Worm (Caenorhabditis elegans) whole organism, dauer: ENCODE measurements around the gene rpoa-49.

Experiments
- unc-62 ChIP-seq: sonication (generic microtip); optimal IDR thresholded peaks from 2 replicates; lab custom pipeline; 2017; ENCODE audit warnings: missing biosample characterization, missing genetic modification reagents, missing genetic modification characterization

Gene rpoa-49

DNA sequence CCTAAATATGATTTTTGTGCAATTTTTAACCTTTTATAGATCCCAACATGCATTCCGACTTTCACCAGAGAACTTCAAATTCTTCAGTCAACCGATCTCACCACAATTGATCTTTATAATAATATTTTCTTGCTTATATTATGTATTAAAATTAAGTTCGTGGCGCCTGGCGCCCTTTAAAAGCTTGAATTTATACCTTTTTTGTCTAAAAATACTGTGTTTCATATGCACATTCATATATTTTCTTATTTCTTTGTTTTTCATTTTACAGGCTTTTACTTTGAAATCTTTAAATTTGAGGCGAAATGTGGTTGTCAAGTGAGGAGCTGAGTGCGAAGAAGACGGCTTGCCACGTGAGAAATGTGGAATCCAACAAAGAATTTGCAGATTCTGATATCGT lies at the start of gene rpoa-49:
rpoa-49 (plus strand) TSS at position 301 of the 400 bp plus-strand sequence.
- TF ChIP-seq unc-62 (GFP tag; lab: Kevin White, UChicago): no peak

DNA sequence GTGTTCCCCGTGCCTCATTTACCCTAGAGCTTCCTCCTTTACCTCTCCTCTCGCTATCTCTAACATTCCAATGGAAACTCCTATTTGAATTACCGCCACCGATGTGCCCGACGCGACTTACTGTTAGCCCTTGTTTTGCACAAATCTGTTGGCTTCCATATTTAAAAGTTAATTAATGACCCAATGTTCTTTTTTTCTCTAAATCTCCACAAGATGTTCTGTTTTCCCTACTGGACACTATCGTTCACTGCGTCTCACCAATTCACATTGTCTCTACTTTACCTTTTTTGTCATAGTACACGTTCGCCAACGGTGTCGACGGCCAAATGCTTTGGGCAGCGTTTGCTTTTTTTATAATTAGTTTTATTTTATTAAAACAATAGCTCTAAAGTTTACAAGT lies 44.3 kb upstream of the rpoa-49 start:
- no peak for TF ChIP-seq unc-62 (GFP tag; lab: Kevin White, UChicago)

DNA sequence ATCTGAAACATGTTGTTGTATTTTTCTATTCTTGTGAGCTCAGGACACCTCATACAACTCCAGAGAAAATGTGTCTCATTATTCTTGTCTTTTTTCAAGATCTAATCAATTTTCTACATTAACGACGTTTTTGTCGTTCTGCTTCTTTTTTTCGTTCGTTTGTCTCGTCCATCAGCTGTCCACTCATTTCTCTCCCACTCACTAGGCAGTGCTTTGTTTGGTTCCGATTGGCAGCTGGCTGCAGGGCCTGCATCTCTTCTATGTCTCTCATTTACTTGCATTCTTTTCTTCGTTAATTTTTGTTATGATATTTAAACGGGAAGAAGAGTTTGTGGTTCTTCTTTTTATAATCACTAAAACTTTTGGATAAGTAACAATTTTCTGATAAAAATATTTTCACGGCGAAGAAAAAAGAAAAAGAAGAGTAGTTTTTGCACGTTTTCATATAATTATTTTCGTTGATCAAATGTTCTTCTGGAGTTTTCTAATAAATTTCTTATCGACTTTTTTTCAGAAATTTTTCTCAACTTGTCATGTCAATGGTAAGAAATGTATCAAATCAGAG lies 43.4 kb upstream of the rpoa-49 start, which contains the start of gene 2L52.1:
2L52.1 (plus strand) TSS at position 515 of the 565 bp plus-strand sequence.
- no peak for TF ChIP-seq unc-62 (GFP tag; lab: Kevin White, UChicago)

DNA sequence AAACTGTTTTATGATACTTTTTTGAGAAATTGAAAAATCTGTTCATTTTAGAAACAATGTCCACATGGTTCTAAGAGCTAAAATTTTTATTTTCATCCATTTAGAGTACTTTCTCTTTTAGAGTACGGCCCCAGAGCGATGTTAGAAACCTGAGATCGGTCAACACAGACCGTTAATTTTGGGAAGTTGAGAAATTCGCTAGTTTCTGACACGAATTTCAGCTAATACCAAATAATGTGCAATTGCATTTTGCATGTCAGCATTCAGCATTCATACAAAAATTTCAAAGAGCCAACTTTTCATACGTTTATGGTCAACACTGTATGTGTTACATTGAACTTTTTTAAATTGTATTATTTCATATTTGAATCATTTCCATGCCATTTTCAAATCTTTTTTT lies 40.0 kb upstream of the rpoa-49 start:
- no peak for TF ChIP-seq unc-62 (GFP tag; lab: Kevin White, UChicago)

DNA sequence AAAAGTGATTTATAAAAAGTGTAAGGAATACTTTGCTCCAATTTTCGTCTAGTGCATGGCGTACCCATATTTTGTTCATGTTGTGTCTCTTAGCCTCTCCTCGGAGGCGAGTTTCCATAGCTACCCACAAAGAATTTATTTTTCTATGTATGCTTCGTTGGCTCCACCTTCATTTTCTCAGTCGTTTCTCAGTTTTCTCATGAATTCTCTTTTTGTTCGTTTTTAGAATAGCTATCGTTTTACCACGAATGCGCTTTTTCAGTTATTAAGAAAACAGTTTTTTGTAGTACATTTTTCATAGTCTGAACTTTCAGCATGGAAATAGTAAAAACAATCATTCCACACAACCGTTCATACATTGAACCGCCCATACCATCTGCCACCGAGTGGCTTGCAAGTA lies 38.5 kb upstream of the rpoa-49 start, which contains the start of gene osta-1:
osta-1 (plus strand) TSS at position 309 of the 400 bp plus-strand sequence.
- TF ChIP-seq unc-62 (GFP tag; lab: Kevin White, UChicago): no peak

DNA sequence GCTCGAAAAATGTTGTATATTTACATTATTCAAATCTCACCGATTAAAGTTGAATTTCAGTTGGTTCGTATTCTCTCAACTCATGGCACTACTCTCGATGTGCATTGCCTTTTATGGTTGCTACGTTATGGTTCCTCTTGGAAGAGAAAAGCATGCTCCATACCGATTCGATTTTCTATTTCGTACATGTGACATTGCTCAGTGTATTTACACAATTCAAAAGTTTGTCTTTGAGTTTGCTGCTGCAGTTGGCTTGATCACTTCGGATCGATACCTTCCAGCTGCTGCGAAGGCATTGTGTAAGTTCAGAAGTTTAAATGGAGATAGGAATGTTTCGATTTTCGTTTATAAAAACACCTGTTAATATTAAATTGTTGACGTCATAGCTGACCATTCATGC lies 36.6 kb upstream of the rpoa-49 start:
- no peak for TF ChIP-seq unc-62 (GFP tag; lab: Kevin White, UChicago)

DNA sequence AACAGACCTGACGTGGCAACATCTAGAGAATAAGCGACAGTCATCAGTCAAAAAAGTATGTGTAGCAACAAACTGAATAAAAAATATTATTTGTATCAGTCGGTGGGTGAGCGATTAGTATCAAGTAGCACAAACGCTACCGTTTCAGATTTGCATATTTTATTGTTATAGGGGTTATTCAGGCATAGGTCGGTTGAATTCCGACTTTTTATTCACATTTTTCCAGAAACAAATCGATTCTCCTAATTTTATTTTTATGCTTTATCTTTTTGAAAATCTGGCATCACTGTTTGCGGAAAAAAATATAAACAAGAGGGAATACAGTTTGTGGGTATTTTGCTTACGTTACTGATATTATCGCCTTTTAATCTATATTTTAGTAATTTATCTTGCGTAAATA lies 33.1 kb upstream of the rpoa-49 start, which contains the start of gene best-4:
best-4 (minus strand) TSS at position 101 of the 400 bp plus-strand sequence.
- TF ChIP-seq unc-62 (GFP tag; lab: Kevin White, UChicago): no peak

DNA sequence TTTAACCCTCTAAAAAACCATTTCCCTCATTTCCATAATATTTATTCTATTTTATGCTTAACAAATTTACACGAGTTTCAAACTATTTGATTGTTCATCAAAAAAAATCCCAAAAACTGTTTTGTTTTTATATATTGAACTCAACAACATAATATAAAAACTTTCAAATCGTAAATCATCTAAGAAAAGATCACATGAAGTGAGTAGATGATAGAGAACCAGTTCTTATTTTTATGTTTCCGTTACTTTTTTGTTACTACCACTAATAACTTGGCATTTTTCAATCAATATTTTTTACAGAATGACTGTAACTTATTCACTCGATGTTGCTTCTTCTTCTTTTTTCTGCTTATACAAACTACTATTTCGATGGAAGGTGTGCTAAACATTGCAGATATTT lies 32.2 kb upstream of the rpoa-49 start, which contains the start of gene best-3:
best-3 (plus strand) TSS at position 301 of the 400 bp plus-strand sequence.
- TF ChIP-seq unc-62 (GFP tag; lab: Kevin White, UChicago): no peak

DNA sequence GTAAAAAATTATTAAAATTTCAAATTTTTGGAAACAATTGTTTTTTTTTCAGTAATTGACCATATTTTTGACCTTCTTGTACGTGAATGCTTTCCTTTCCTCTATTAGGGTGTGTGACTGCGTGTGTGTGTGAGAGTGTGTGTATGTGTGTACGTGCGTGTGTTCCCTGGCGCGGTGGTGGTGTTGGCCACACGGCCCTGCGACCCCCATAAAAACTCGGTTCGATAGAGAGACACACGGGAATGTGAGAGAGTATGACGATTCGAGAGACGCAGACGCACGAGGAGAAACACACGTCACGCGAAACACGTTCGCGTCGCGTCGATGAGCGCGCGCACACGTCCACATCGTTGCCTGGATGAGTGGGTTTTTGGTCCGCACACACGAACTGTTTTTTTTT lies 26.1 kb upstream of the rpoa-49 start:
- no peak for TF ChIP-seq unc-62 (GFP tag; lab: Kevin White, UChicago)

DNA sequence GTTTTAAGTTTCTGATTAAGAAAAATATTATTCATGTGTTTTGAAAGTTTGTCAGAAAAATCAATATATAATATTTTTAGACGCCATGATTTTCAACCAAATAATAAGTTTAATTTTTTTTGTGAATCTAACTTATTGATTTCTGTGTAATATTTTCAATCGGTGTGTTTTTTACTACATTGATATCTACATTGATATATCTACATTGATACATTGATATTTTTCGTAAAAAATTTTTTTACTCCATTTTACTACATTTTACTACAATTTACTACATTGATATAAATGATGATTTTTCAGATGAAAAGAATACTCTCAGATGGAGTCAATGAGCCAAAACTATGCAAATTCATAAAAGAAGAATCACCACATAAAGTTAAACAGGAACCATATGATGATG lies 25.6 kb upstream of the rpoa-49 start, which contains the start of gene gmeb-1:
gmeb-1 (plus strand) TSS at position 301 of the 400 bp plus-strand sequence.
- no peak for TF ChIP-seq unc-62 (GFP tag; lab: Kevin White, UChicago)

DNA sequence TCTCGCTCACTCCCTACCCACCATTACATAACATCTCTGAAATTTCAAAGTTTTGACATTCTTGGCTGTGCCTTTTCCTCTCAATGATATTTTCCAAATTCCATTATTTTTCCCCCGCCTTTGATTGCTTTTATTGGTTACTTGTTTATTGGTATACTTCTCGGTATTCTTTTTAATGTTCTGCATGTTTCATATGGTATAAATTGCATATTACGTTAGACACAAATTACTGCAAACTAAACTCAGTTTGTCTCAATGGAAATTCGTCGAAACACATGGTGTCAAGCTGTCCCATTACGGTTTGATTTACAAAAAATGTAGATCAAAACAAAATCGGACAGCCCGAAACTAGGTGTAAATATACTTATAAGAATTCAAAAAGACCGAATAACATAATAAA lies 22.9 kb upstream of the rpoa-49 start:
- no peak for TF ChIP-seq unc-62 (GFP tag; lab: Kevin White, UChicago)

DNA sequence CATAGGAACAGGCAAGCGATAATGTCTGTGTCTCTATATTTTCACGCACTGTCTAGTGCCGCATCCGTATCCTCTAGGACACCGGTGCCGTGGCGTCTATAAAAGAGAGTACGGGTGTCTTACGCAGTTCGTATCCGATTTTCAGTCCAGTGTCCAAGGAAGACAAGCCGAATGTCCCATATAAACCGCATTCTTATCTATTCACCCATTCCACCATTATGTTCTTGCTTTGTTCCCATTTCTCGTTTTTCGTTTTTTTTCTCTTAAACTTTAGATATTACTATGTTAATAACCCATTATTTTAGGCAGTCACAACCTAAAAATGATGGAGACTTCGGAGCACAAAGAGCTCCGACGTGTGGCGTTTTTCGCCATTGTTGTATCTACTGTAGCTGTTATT lies 21.8 kb upstream of the rpoa-49 start, which contains the start of gene sqt-2:
sqt-2 (plus strand) TSS at position 301 of the 400 bp plus-strand sequence.
- TF ChIP-seq unc-62 (GFP tag; lab: Kevin White, UChicago): no peak

DNA sequence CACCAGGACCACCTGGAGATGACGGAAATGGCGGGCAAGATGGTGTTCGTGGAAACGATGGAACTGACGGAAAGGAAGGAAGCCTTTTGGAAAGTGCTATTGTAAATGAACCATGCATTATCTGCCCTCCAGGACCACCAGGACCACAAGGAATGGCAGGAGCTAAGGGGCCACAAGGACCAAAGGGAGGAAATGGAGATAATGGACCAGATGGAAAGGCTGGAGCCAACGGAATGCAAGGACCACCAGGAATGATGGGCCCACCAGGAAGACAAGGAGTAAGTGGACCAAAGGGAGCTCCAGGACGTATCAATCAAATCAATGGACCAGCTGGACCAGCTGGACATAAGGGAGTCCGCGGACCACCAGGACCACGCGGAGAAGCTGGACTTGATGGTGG lies 21.1 kb upstream of the rpoa-49 start:
- no peak for TF ChIP-seq unc-62 (GFP tag; lab: Kevin White, UChicago)

DNA sequence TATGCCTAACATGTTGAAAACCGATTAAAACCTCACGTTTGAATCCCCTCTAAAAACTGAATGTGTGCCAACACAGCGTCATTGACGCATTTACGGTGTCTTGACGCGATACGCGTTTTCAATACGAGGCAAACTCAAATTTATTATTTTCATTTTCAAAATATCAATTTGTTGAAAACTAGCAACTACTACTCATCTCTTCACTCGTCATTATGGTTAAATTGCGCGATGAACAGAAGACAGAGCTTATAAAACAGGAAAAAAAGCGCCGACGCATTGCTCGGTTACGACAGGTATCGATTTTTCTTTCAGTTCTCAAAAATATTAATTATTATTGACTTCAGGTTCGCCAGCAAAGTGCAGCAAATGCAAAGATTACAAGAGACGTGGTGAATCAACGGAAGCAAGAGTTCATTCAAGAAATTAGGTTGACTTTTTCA lies 20.3 kb upstream of the rpoa-49 start, which contains the start of gene enee-1:
enee-1 (plus strand) TSS at position 108 of the 440 bp plus-strand sequence.
- TF ChIP-seq unc-62 (GFP tag; lab: Kevin White, UChicago): no peak

DNA sequence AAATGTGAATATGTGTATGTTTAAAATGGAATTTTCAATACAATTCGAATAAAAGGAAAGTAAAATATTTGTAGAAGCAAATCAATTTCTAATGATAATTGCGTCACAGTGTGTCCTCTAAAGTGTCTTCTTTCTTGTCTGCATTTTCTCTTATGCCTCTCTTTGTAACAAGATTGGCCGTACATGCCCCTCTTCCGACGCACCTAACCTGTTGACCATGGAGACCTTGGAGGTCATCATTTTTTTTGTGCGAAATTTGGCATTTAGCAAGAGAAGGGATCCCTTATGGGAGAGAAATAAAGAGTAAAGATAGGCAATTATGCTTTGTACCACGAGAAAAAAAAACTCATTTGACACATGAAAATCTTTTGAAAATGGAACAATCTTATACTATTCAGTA lies 16.6 kb upstream of the rpoa-49 start, which contains the start of gene F23F1.4:
F23F1.4 (minus strand) TSS at position 141 of the 400 bp plus-strand sequence.
- TF ChIP-seq unc-62 (GFP tag; lab: Kevin White, UChicago): no peak

DNA sequence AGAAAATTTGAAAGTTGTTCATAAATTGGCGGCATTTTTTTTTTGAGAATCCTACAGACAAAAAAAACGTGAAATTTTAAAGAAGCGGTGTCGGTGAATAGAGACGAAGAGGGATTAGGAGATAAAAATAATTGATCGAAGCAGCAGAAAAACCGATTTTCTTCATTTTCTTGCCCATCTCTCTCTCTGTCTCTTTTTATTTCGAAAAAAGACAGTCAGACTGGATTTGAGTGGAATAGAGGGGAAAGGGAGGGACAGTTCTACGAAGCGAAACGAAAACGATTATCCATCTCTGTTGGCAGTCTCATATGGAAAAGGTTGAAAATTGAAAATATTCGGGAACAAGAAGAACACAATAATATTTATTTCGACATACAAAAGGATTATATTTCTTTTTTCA lies 15.3 kb upstream of the rpoa-49 start:
- TF ChIP-seq unc-62 (GFP tag; lab: Kevin White, UChicago): no peak

DNA sequence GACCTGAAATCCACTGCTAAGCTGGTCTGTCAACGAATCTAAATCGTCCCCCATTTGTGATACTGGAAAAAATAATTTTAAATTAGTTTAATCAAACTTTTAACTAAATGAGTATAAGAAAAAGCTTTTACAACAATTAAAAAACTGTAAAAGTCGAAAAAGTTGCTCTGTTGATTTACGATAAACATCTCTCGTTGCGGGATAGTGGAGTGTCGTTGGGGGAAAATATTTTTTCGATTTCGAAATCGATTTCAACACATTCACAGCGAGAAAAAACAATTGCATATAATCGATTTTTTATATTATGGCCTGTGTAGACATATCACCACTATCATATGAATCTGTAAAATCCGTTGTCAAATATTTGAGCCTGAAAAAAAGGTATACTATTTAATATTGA lies 13.3 kb upstream of the rpoa-49 start, which contains the start of the genes F23F1.5 and fbxc-54:
F23F1.5 (minus strand) TSS at position 64 of the 400 bp plus-strand sequence.
fbxc-54 (plus strand) TSS at position 199 of the 400 bp plus-strand sequence.
- TF ChIP-seq unc-62 (GFP tag; lab: Kevin White, UChicago): no peak
